Worm (Caenorhabditis elegans): Measurements from ENCODE around the gene F32D8.12.

- no peak for TF ChIP-seq ztf-7 (tag; optimal IDR thresholded peaks at IDR 0.05)
- no peak for TF ChIP-seq php-3 (GFP tag; IDR thresholded peaks at IDR 0.05)
- TF ChIP-seq tra-1 (GFP tag; IDR thresholded peaks at IDR 0.05), result no peak
- no peak for TF ChIP-seq madf-5 (GFP tag; IDR thresholded peaks at IDR 0.05)
- TF ChIP-seq aly-2 (tag; optimal IDR thresholded peaks at IDR 0.05), result no peak
- TF ChIP-seq unc-130 (GFP tag; optimal IDR thresholded peaks at IDR 0.05), result no peak
Observed at ce11 chrV:10888153-10888552, 2.7 kb downstream of the F32D8.12 start.
